Worm (Caenorhabditis elegans): ENCODE data around the gene Y57G7A.2.

DNA sequence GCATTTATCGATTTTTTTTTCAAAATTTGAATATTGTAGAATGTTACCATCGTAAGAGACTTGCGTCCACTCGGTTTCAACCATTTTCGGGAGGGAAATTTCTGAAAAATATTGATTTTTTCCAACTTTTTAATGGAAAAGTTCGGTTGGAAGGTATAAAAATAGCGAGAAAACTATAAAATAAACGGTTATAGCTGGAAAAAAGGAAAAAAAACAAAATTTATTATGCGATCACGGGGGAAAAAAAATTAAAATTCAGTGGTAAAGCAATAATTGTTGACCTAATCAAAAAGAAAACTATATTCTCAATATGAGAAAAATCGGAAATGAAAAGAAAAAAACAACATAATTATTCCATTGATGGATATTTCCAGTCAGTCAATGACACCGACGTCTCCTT is 10.2 kb downstream of the Y57G7A.2 start, which contains the start of gene emc-2:
- TF ChIP-seq W03F9.2 (tag; optimal IDR thresholded peaks at IDR 0.05) (no peak), him-1 (tag; optimal IDR thresholded peaks at IDR 0.05) (no peak)
